Fruit fly (Drosophila melanogaster): ENCODE data around the gene CG32579.

- no peak for TF ChIP-seq CG8478 (optimal IDR thresholded peaks at IDR 0.05)
- TF ChIP-seq CTCF (optimal IDR thresholded peaks at IDR 0.05) = no peak
Observed at dm6 chrX:16297618-16298017, 25.5 kb upstream of the CG32579 start, which contains the start of gene ERp44.

Data from S2 (cell line).